Fruit fly (Drosophila melanogaster) whole organism, prepupa: ENCODE results near the gene CAH7.

Source experiments
- Blimp-1 ChIP-seq: fragments of 200-800 bp; sonication (Bioruptor generic); optimal IDR thresholded peaks from 3 replicates; lab custom pipeline; 2017; ENCODE audit warnings: missing biosample characterization, missing genetic modification characterization, mild to moderate bottlenecking, moderate library complexity, missing genetic modification reagents
- CG16779 ChIP-seq: fragments of 200-800 bp; sonication (Bioruptor generic); optimal IDR thresholded peaks from 3 replicates; lab custom pipeline; 2017; ENCODE audit warnings: missing biosample characterization, mild to moderate bottlenecking, missing genetic modification characterization
- CG34406 ChIP-seq: fragments of 200-800 bp; sonication (Bioruptor generic); optimal IDR thresholded peaks from 3 replicates; lab custom pipeline; 2016; ENCODE audit warnings: missing biosample characterization, missing genetic modification characterization
- CG4318 ChIP-seq: fragments of 200-800 bp; sonication (Bioruptor generic); optimal IDR thresholded peaks from 3 replicates; lab custom pipeline; 2017; ENCODE audit warnings: missing biosample characterization, mild to moderate bottlenecking, missing genetic modification characterization
- CG8119 ChIP-seq: fragments of 200-800 bp; sonication (Bioruptor generic); IDR thresholded peaks from 3 replicates; pipeline ENCODE4 v1.3.6; 2022; ENCODE audit warnings: missing biosample characterization, missing genetic modification characterization
- CG9139 ChIP-seq: fragments of 200-800 bp; sonication (Bioruptor generic); optimal IDR thresholded peaks from 3 replicates; lab custom pipeline; 2017; ENCODE audit warnings: missing biosample characterization, mild to moderate bottlenecking, missing genetic modification characterization
- Gug ChIP-seq: fragments of 200-800 bp; sonication (Bioruptor generic); IDR thresholded peaks from 2 replicates; pipeline ENCODE4 v1.3.6; 2022; ENCODE audit warnings: missing biosample characterization, missing genetic modification characterization
- OdsH ChIP-seq: fragments of 200-800 bp; sonication (Bioruptor generic); optimal IDR thresholded peaks from 3 replicates; lab custom pipeline; 2016; ENCODE audit warnings: missing biosample characterization, missing genetic modification characterization
- Sox102F ChIP-seq: fragments of 200-800 bp; sonication (Bioruptor generic); optimal IDR thresholded peaks from 2 replicates; lab custom pipeline; 2016; ENCODE audit warnings: missing biosample characterization, mild to moderate bottlenecking, missing genetic modification characterization
- Sox14 ChIP-seq: fragments of 200-800 bp; sonication (Bioruptor generic); optimal IDR thresholded peaks from 3 replicates; lab custom pipeline; 2016; ENCODE audit warnings: missing biosample characterization, missing genetic modification characterization
- fd59A ChIP-seq: fragments of 200-800 bp; sonication (Bioruptor generic); optimal IDR thresholded peaks from 2 replicates; lab custom pipeline; 2017; ENCODE audit warnings: missing biosample characterization, mild to moderate bottlenecking, missing genetic modification characterization, missing genetic modification reagents
- pdm3 ChIP-seq: fragments of 200-800 bp; sonication (Bioruptor generic); optimal IDR thresholded peaks from 3 replicates; lab custom pipeline; 2016; ENCODE audit warnings: missing biosample characterization, missing genetic modification characterization
- spab ChIP-seq: fragments of 200-800 bp; sonication (Bioruptor generic); optimal IDR thresholded peaks from 2 replicates; lab custom pipeline; 2017; ENCODE audit warnings: missing biosample characterization, mild to moderate bottlenecking, missing genetic modification characterization, missing genetic modification reagents

DNA sequence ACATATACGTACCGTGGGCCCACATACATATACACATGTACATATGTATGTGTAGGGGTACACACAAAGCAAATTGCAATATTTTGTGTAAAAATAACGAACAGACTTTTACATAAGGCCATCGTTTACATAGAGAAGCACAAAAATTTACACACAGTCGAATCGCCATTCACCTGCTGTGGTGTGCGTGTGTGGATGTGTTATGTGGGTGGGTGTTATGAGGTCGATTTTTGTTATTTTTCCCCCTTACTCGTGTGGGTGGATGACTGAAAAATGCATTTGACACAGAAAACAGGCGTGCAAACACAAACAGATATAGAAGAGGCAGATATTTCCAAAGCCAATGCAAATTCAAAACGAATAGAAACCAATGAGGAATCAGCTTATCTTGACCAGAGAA lies 17.0 kb upstream of the CAH7 start:
- TF ChIP-seq spab (GFP tag; lab: Kevin White, UChicago) (no peak), CG9139 (GFP tag; lab: Kevin White, UChicago) (no peak), CG4318 (GFP tag; lab: Kevin White, UChicago) (no peak), CG8119 (GFP tag; lab: Robert Waterston, UW) (no peak), OdsH (GFP tag; lab: Kevin White, UChicago) (no peak), fd59A (no peak), pdm3 (GFP tag; lab: Kevin White, UChicago) (no peak), Blimp-1 (GFP tag; lab: Kevin White, UChicago) (no peak), Sox102F (GFP tag; lab: Kevin White, UChicago) (no peak), Gug (GFP tag; lab: Robert Waterston, UW) (no peak), CG34406 (GFP tag; lab: Kevin White, UChicago) (no peak), CG16779 (tag; lab: Kevin White, UChicago) (no peak), Sox14 (GFP tag; lab: Kevin White, UChicago) (no peak)
